Fruit fly (Drosophila melanogaster) whole organism, embryonic: Measurements from ENCODE around the gene senju.
A peak's percentile ranks its signal among the peaks of the same experiment; 100 is the strongest.

Experiments used
- CG10274 ChIP-seq: fragments of 200-800 bp; sonication (Bioruptor generic); optimal IDR thresholded peaks from 3 replicates; lab custom pipeline; 2017; ENCODE audit warnings: missing biosample characterization, mild to moderate bottlenecking, missing genetic modification characterization
- CG10366 ChIP-seq: fragments of 200-800 bp; sonication (Bioruptor generic); IDR thresholded peaks from 2 replicates; pipeline ENCODE4 v1.3.6; 2022; ENCODE audit warnings: missing biosample characterization, missing genetic modification characterization
- CG11504 ChIP-seq: fragments of 200-800 bp; sonication (Bioruptor generic); optimal IDR thresholded peaks from 3 replicates; lab custom pipeline; 2019; ENCODE audit warnings: missing biosample characterization, mild to moderate bottlenecking, missing genetic modification characterization, moderate library complexity
- CG11560 ChIP-seq: fragments of 200-800 bp; sonication (Bioruptor generic); IDR thresholded peaks from 3 replicates; pipeline ENCODE4 v1.3.6; 2022; ENCODE audit warnings: missing biosample characterization, missing genetic modification characterization
- CG11695 ChIP-seq: fragments of 200-800 bp; sonication (Bioruptor generic); IDR thresholded peaks from 3 replicates; pipeline ENCODE4 v1.3.6; 2022; ENCODE audit warnings: missing biosample characterization, missing genetic modification characterization
- CG16779 ChIP-seq: fragments of 200-800 bp; sonication (Bioruptor generic); IDR thresholded peaks from 2 replicates; pipeline ENCODE4 v1.3.6; 2022; ENCODE audit warnings: missing biosample characterization, missing genetic modification characterization
- CG18011 ChIP-seq: fragments of 200-800 bp; sonication (Bioruptor generic); optimal IDR thresholded peaks from 2 replicates; lab custom pipeline; 2017; ENCODE audit warnings: missing biosample characterization, missing genetic modification characterization, mild to moderate bottlenecking, moderate library complexity, missing genotype
- CG2199 ChIP-seq: fragments of 200-800 bp; sonication (Bioruptor generic); IDR thresholded peaks from 3 replicates; pipeline ENCODE4 v1.3.6; 2022; ENCODE audit warnings: missing biosample characterization, missing genetic modification characterization
- CG31224 ChIP-seq: fragments of 200-800 bp; sonication (Bioruptor generic); IDR thresholded peaks from 2 replicates; pipeline ENCODE4 v1.3.6; 2022; ENCODE audit warnings: missing biosample characterization, missing genetic modification characterization
- CG4360 ChIP-seq: fragments of 200-800 bp; sonication (Bioruptor generic); IDR thresholded peaks from 2 replicates; pipeline ENCODE4 v1.3.6; 2022; ENCODE audit warnings: missing biosample characterization, missing genetic modification characterization
- CG5953 ChIP-seq: fragments of 200-800 bp; sonication (Bioruptor generic); IDR thresholded peaks from 2 replicates; pipeline ENCODE4 v1.3.6; 2022; ENCODE audit warnings: missing biosample characterization, missing genetic modification characterization
- CG6689 ChIP-seq: fragments of 200-800 bp; sonication (Bioruptor generic); IDR thresholded peaks from 2 replicates; pipeline ENCODE4 v1.3.6; 2022; ENCODE audit warnings: missing biosample characterization, missing genetic modification characterization
- CG6813 ChIP-seq: fragments of 200-800 bp; sonication (Bioruptor generic); optimal IDR thresholded peaks from 2 replicates; lab custom pipeline; 2017; ENCODE audit warnings: missing biosample characterization, missing genetic modification characterization, mild to moderate bottlenecking, moderate library complexity, missing genetic modification reagents
- CG8290 ChIP-seq, 3 experiments: fragments of 200-800 bp; sonication (Bioruptor generic); optimal IDR thresholded peaks; 2 replicates each; lab custom pipeline; 2016 to 2019; ENCODE audit warnings: missing biosample characterization in 3 of 3, missing genetic modification characterization in 3 of 3, mild to moderate bottlenecking in 2 of 3, moderate library complexity in 1 of 3
- CG8924 ChIP-seq: fragments of 200-800 bp; optimal IDR thresholded peaks from 3 replicates; lab custom pipeline; 2019; ENCODE audit warnings: missing biosample characterization, mild to moderate bottlenecking, missing genetic modification characterization, moderate library complexity
- CG9817 ChIP-seq: fragments of 200-800 bp; sonication (Bioruptor generic); optimal IDR thresholded peaks from 2 replicates; lab custom pipeline; 2018; ENCODE audit warnings: missing biosample characterization, mild to moderate bottlenecking, missing genetic modification characterization, moderate library complexity
- CTCF ChIP-seq: fragments of 200-800 bp; sonication (Bioruptor generic); optimal IDR thresholded peaks from 2 replicates; lab custom pipeline; 2017; ENCODE audit warnings: missing biosample characterization, mild to moderate bottlenecking, missing genetic modification characterization, moderate library complexity
- Chrac-16 ChIP-seq: fragments of 200-800 bp; sonication (Bioruptor generic); optimal IDR thresholded peaks from 3 replicates; lab custom pipeline; 2016; ENCODE audit warnings: missing biosample characterization, missing genetic modification characterization
- CoRest ChIP-seq: fragments of 200-800 bp; sonication (Bioruptor generic); optimal IDR thresholded peaks from 3 replicates; lab custom pipeline; 2018; ENCODE audit warnings: missing biosample characterization, mild to moderate bottlenecking, missing genetic modification characterization, moderate library complexity
- Dek ChIP-seq: fragments of 200-800 bp; sonication (Bioruptor generic); optimal IDR thresholded peaks from 3 replicates; lab custom pipeline; 2019; ENCODE audit warnings: missing biosample characterization, mild to moderate bottlenecking, missing genetic modification characterization, moderate library complexity
- Dip2 ChIP-seq: fragments of 200-800 bp; sonication (Bioruptor generic); IDR thresholded peaks from 2 replicates; pipeline ENCODE4 v1.3.6; 2022; ENCODE audit warnings: missing biosample characterization, missing genetic modification characterization
- E2f1 ChIP-seq: fragments of 200-800 bp; sonication (Bioruptor generic); IDR thresholded peaks from 2 replicates; pipeline ENCODE4 v1.3.6; 2022; ENCODE audit warnings: missing biosample characterization, missing genetic modification characterization
- E2f2 ChIP-seq: fragments of 200-800 bp; sonication (Bioruptor generic); IDR thresholded peaks from 2 replicates; pipeline ENCODE4 v1.3.6; 2022; ENCODE audit warnings: missing biosample characterization, missing genetic modification characterization
- Fer1 ChIP-seq: fragments of 200-800 bp; sonication (Bioruptor generic); optimal IDR thresholded peaks from 2 replicates; lab custom pipeline; 2017; ENCODE audit warnings: missing biosample characterization, mild to moderate bottlenecking, missing genetic modification characterization
- GATAe ChIP-seq: fragments of 200-800 bp; sonication (Bioruptor generic); conservative IDR thresholded peaks from 2 replicates; pipeline ENCODE4 v1.3.6; 2022; ENCODE audit warnings: missing biosample characterization, missing genetic modification characterization
- HLH4C ChIP-seq: fragments of 200-800 bp; sonication (Bioruptor generic); IDR thresholded peaks from 3 replicates; pipeline ENCODE4 v1.3.6; 2022; ENCODE audit warnings: missing biosample characterization, missing genetic modification characterization; ENCODE audit not compliant: partially characterized antibody
- Hr3 ChIP-seq: fragments of 200-800 bp; sonication (Bioruptor generic); optimal IDR thresholded peaks from 3 replicates; lab custom pipeline; 2016; ENCODE audit warnings: missing biosample characterization, missing genetic modification characterization
- Jarid2 ChIP-seq: fragments of 200-800 bp; sonication (Bioruptor generic); optimal IDR thresholded peaks from 3 replicates; lab custom pipeline; 2017; ENCODE audit warnings: mild to moderate bottlenecking, missing biosample characterization, missing genetic modification reagents, missing genetic modification characterization
- MESR4 ChIP-seq: fragments of 200-800 bp; sonication (Bioruptor generic); optimal IDR thresholded peaks from 2 replicates; lab custom pipeline; 2018; ENCODE audit warnings: missing biosample characterization, mild to moderate bottlenecking, missing genetic modification characterization, moderate library complexity
- Mrtf ChIP-seq: fragments of 200-800 bp; sonication (Bioruptor generic); IDR thresholded peaks from 3 replicates; pipeline ENCODE4 v1.3.6; 2022; ENCODE audit warnings: missing biosample characterization, missing genetic modification characterization
- Six4 ChIP-seq: fragments of 200-800 bp; sonication (Bioruptor generic); optimal IDR thresholded peaks from 2 replicates; lab custom pipeline; 2016; ENCODE audit warnings: missing biosample characterization, missing genetic modification characterization
- bab2 ChIP-seq: fragments of 200-800 bp; sonication (Bioruptor generic); optimal IDR thresholded peaks from 2 replicates; lab custom pipeline; 2016; ENCODE audit warnings: missing biosample characterization, missing genetic modification characterization
- br ChIP-seq: fragments of >200 bp; optimal IDR thresholded peaks from 2 replicates; lab custom pipeline; 2017
- dati ChIP-seq: fragments of 200-800 bp; sonication (Bioruptor generic); IDR thresholded peaks from 2 replicates; pipeline ENCODE4 v1.3.6; 2022; ENCODE audit warnings: missing biosample characterization, missing genetic modification characterization
- eyg ChIP-seq: fragments of 200-800 bp; sonication (Bioruptor generic); optimal IDR thresholded peaks from 3 replicates; lab custom pipeline; 2016; ENCODE audit warnings: missing biosample characterization, missing genetic modification characterization
- fd96Cb ChIP-seq: fragments of 200-800 bp; sonication (Bioruptor generic); optimal IDR thresholded peaks from 2 replicates; lab custom pipeline; 2018; ENCODE audit warnings: missing biosample characterization, mild to moderate bottlenecking, missing genetic modification characterization, moderate library complexity
- fru ChIP-seq: fragments of >200 bp; optimal IDR thresholded peaks from 2 replicates; lab custom pipeline; 2017
- hbn ChIP-seq: fragments of 200-800 bp; sonication (Bioruptor generic); IDR thresholded peaks from 2 replicates; pipeline ENCODE4 v1.3.6; 2022; ENCODE audit warnings: missing biosample characterization, missing genetic modification characterization; ENCODE audit not compliant: partially characterized antibody
- hth ChIP-seq: fragments of >200 bp; optimal IDR thresholded peaks from 2 replicates; lab custom pipeline; 2017; ENCODE audit warnings: inconsistent platforms
- mld ChIP-seq: fragments of 200-800 bp; sonication (Bioruptor generic); IDR thresholded peaks from 3 replicates; pipeline ENCODE4 v1.3.6; 2022; ENCODE audit warnings: missing biosample characterization, missing genetic modification characterization; ENCODE audit not compliant: partially characterized antibody
- nmo ChIP-seq: fragments of 200-800 bp; sonication (Bioruptor generic); optimal IDR thresholded peaks from 2 replicates; lab custom pipeline; 2018; ENCODE audit warnings: missing biosample characterization, mild to moderate bottlenecking, missing genetic modification characterization, moderate library complexity
- otp ChIP-seq: fragments of 200-800 bp; sonication (Bioruptor generic); IDR thresholded peaks from 3 replicates; pipeline ENCODE4, ENCODE4 v1.3.6; 2022; ENCODE audit warnings: missing biosample characterization, missing genetic modification characterization
- pan ChIP-seq, 4 experiments: fragments of >200 bp in 3 of 4; fragments of 200-800 bp in 1 of 4; sonication (Bioruptor generic) in 1 of 4; optimal IDR thresholded peaks in 3 of 4; IDR thresholded peaks in 1 of 4; 2 replicates each; pipeline versions ENCODE4 v1.3.6 to Lab custom; 2017 to 2022; ENCODE audit warnings: missing biosample characterization in 2 of 4, missing genetic modification characterization in 2 of 4, mixed read lengths in 1 of 4
- peb ChIP-seq: fragments of 200-800 bp; sonication (Bioruptor generic); IDR thresholded peaks from 2 replicates; pipeline ENCODE4 v1.3.6; 2022; ENCODE audit warnings: missing biosample characterization, missing genetic modification characterization
- row ChIP-seq: fragments of 200-800 bp; sonication (Bioruptor generic); IDR thresholded peaks from 3 replicates; pipeline ENCODE4 v1.3.6; 2022; ENCODE audit warnings: missing biosample characterization, missing genetic modification characterization
- salm ChIP-seq: fragments of 200-800 bp; sonication (Bioruptor generic); optimal IDR thresholded peaks from 2 replicates; lab custom pipeline; 2018; ENCODE audit warnings: missing biosample characterization, mild to moderate bottlenecking, missing genetic modification characterization
- scrt ChIP-seq: fragments of 200-800 bp; sonication (Bioruptor generic); optimal IDR thresholded peaks from 2 replicates; lab custom pipeline; 2018; ENCODE audit warnings: missing biosample characterization, mild to moderate bottlenecking, missing genetic modification characterization, moderate library complexity
- sisA ChIP-seq: fragments of 200-800 bp; sonication (Bioruptor generic); IDR thresholded peaks from 2 replicates; pipeline ENCODE4 v1.3.6; 2022; ENCODE audit warnings: missing biosample characterization, missing genetic modification characterization
- tio ChIP-seq: fragments of 200-800 bp; sonication (Bioruptor generic); optimal IDR thresholded peaks from 2 replicates; lab custom pipeline; 2017; ENCODE audit warnings: missing biosample characterization, missing genetic modification characterization, inconsistent platforms
- tx ChIP-seq: fragments of 200-800 bp; sonication (Bioruptor generic); optimal IDR thresholded peaks from 2 replicates; lab custom pipeline; 2016; ENCODE audit warnings: missing biosample characterization, missing genetic modification characterization

senju gene

dm6 chr2L:5044892-5045619 lies 7.6 kb upstream of the senju start (continued):
- TF ChIP-seq Chrac-16 (GFP tag; lab: Kevin White, UChicago) (no peak), CoRest (tag; lab: Kevin White, UChicago) (peak; percentile 49), E2f1 (GFP tag; lab: Robert Waterston, UW) (peak; percentile 34), CG6813 (peak; percentile 51), hth (lab: Kevin White, UChicago) (no peak), pan (optimal IDR thresholded peaks at IDR 0.05; lab: Kevin White, UChicago) (no peak), pan (GFP tag; optimal IDR thresholded peaks at IDR 0.05 in 1 of 2, IDR thresholded peaks at IDR 0.05 in 1 of 2) (peak in 1 of 2 experiments; percentile 47), Jarid2 (peak; percentile 29), HLH4C (GFP tag; lab: Robert Waterston, UW) (no peak), Mrtf (GFP tag; lab: Robert Waterston, UW) (no peak), CTCF (peak; percentile 18), CG10366 (GFP tag; lab: Robert Waterston, UW) (peak; percentile 47), E2f2 (GFP tag; lab: Robert Waterston, UW) (0 out of 2 replicates have a peak, but pooled peaks have one; percentile 23), scrt (GFP tag; lab: Kevin White, UChicago) (no peak), CG31224 (peak; percentile 18; the same call in 1 of the 2 replicates), tio (GFP tag; lab: Kevin White, UChicago) (peak; percentile 24), CG5953 (GFP tag; lab: Robert Waterston, UW) (peak; percentile 49; the same call in 1 of the 2 replicates), Dek (peak; percentile 34), Dip2 (GFP tag; lab: Robert Waterston, UW) (no peak), CG4360 (GFP tag; lab: Robert Waterston, UW) (no peak), br (no peak), tx (no peak), salm (tag; lab: Kevin White, UChicago) (no peak), CG8290 (GFP tag; optimal IDR thresholded peaks at IDR 0.05; lab: Kevin White, UChicago) (no peak), CG8290 (tag; optimal IDR thresholded peaks at IDR 0.05; lab: Kevin White, UChicago) (peak in 1 of 2 experiments; percentile 64), peb (no peak), dati (GFP tag; lab: Robert Waterston, UW) (no peak), bab2 (no peak), CG8924 (tag; lab: Kevin White, UChicago) (peak; percentile 57), eyg (GFP tag; lab: Kevin White, UChicago) (no peak), CG2199 (GFP tag; lab: Robert Waterston, UW) (peak; percentile 74), CG16779 (GFP tag; lab: Robert Waterston, UW) (peak; percentile 62), CG10274 (no peak), mld (GFP tag; lab: Robert Waterston, UW) (no peak), fd96Cb (peak; percentile 61), Fer1 (peak; percentile 26), otp (GFP tag; lab: Robert Waterston, UW) (no peak), Hr3 (GFP tag; lab: Kevin White, UChicago) (peak; percentile 41), Six4 (GFP tag; lab: Kevin White, UChicago) (no peak), CG9817 (tag; lab: Kevin White, UChicago) (no peak), CG11504 (tag; lab: Kevin White, UChicago) (peak; percentile 79), hbn (GFP tag; lab: Robert Waterston, UW) (no peak), nmo (GFP tag; lab: Kevin White, UChicago) (peak; percentile 54), CG11560 (tag; lab: Robert Waterston, UW) (no peak), CG18011 (GFP tag; lab: Kevin White, UChicago) (no peak), CG6689 (peak; percentile 45; the same call in 1 of the 2 replicates), MESR4 (GFP tag; lab: Kevin White, UChicago) (peak; percentile 7), GATAe (GFP tag; lab: Robert Waterston, UW) (no peak), fru (lab: Kevin White, UChicago) (no peak), CG11695 (GFP tag; lab: Robert Waterston, UW) (peak; percentile 57; the same call in 1 of the 3 replicates), row (GFP tag; lab: Robert Waterston, UW) (peak; percentile 71), sisA (peak; percentile 35; the same call in 1 of the 2 replicates)
